Worm (Caenorhabditis elegans) whole organism, L3 larva: ENCODE measurements around the gene mtl-2.

Experiments
- elt-1 ChIP-seq: fragments of 150-350 bp; optimal IDR thresholded peaks from 2 replicates; lab custom pipeline; 2014; ENCODE audit warnings: missing biosample characterization, missing genetic modification characterization
- nhr-11 ChIP-seq: fragments of 150-350 bp; optimal IDR thresholded peaks from 2 replicates; lab custom pipeline; 2014; ENCODE audit warnings: missing biosample characterization, missing genetic modification characterization

DNA sequence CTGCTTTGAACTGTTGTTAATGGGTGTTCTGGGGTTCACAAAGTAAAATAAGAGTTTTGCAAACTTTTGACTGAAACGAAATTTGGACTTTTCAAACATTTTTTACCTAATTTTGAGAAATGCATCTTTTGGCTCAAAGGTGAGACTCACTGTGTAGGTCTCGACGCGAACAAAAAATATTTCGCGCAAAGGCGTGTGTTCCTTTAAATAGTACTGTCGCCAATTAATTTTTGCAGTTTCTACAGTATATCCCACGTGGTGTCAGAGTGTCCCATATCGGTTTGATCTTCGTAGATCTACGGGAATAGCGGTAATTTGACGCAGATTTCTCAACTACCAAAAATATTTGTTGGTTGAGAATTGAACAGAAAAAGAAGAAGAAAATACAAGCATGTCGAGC lies 4.8 kb downstream of the mtl-2 start:
- TF ChIP-seq elt-1 (tag; lab: Kevin White, UChicago) (no peak), nhr-11 (no peak)
